Fruit fly (Drosophila melanogaster) whole organism, prepupa: ENCODE results near the gene Prosbeta2.

ENCODE experiments used
- CG16779 ChIP-seq: fragments of 200-800 bp; sonication (Bioruptor generic); optimal IDR thresholded peaks from 3 replicates; lab custom pipeline; 2017; ENCODE audit warnings: missing biosample characterization, mild to moderate bottlenecking, missing genetic modification characterization
- CG31627 ChIP-seq: fragments of 200-800 bp; sonication (Bioruptor generic); optimal IDR thresholded peaks from 3 replicates; lab custom pipeline; 2016; ENCODE audit warnings: missing biosample characterization, missing genetic modification characterization
- CG6854 ChIP-seq: fragments of 200-800 bp; sonication (Bioruptor generic); optimal IDR thresholded peaks from 2 replicates; lab custom pipeline; 2017; ENCODE audit warnings: missing biosample characterization, mild to moderate bottlenecking, missing genetic modification characterization
- CG8119 ChIP-seq: fragments of 200-800 bp; sonication (Bioruptor generic); IDR thresholded peaks from 3 replicates; pipeline ENCODE4 v1.3.6; 2022; ENCODE audit warnings: missing biosample characterization, missing genetic modification characterization
- Sox102F ChIP-seq: fragments of 200-800 bp; sonication (Bioruptor generic); optimal IDR thresholded peaks from 2 replicates; lab custom pipeline; 2016; ENCODE audit warnings: missing biosample characterization, mild to moderate bottlenecking, missing genetic modification characterization
- ss ChIP-seq, 2 experiments: fragments of 200-800 bp; sonication (Bioruptor generic); optimal IDR thresholded peaks; 2 replicates in 1 of 2; 3 replicates in 1 of 2; lab custom pipeline; 2017 to 2018; ENCODE audit warnings: mild to moderate bottlenecking in 2 of 2, missing biosample characterization in 2 of 2, missing genetic modification characterization in 2 of 2, moderate library complexity in 1 of 2

DNA sequence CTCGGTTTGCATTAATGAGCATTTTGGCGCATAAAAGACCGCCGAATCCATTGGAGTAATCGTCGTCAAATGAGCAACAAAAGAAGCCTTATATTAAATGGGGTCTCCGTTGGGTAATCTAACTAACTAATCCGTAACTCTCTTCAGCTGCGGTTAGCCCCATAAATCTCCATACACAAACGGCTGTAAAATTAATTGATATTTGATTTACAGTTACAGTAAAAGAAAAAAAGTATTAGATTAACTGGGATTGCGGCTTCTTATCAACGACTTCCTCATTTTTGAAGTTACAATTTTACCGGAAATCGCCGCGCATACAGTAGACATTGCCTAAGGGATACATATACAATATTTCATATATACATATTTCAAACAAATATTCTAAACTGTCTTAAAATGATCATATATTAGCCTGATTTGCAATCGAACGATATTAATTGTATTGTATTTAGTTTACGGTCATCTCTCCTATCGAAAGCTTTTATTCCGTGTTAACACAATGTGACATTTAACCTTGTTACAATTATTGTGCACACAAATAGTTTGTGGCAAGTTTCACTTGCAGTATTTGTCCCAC, 13.3 kb upstream of the Prosbeta2 start:
- TF ChIP-seq Sox102F (GFP tag; lab: Kevin White, UChicago), result no peak
- TF ChIP-seq CG8119 (GFP tag; lab: Robert Waterston, UW), result no peak
- no peak for TF ChIP-seq ss (GFP tag; optimal IDR thresholded peaks at IDR 0.05; lab: Kevin White, UChicago)
- no peak for TF ChIP-seq CG6854 (GFP tag; lab: Kevin White, UChicago)
- TF ChIP-seq CG16779 (tag; lab: Kevin White, UChicago), result no peak
- no peak for TF ChIP-seq CG31627
